Fruit fly (Drosophila melanogaster) whole organism, prepupa: Measurements from ENCODE around the gene CG31141.

ENCODE experiments used
- CG10631 ChIP-seq: fragments of 200-800 bp; sonication (Bioruptor generic); optimal IDR thresholded peaks from 2 replicates; lab custom pipeline; 2016; ENCODE audit warnings: missing biosample characterization, missing genetic modification characterization
- CG10669 ChIP-seq: fragments of 200-800 bp; sonication (Bioruptor generic); optimal IDR thresholded peaks from 3 replicates; lab custom pipeline; 2018; ENCODE audit warnings: missing biosample characterization, mild to moderate bottlenecking, missing genetic modification characterization, moderate library complexity
- CG15336 ChIP-seq: fragments of 200-800 bp; sonication (Bioruptor generic); IDR thresholded peaks from 2 replicates; pipeline ENCODE4 v1.3.6; 2022; ENCODE audit warnings: missing biosample characterization, missing genetic modification characterization
- CG16779 ChIP-seq: fragments of 200-800 bp; sonication (Bioruptor generic); optimal IDR thresholded peaks from 3 replicates; lab custom pipeline; 2017; ENCODE audit warnings: missing biosample characterization, mild to moderate bottlenecking, missing genetic modification characterization
- CG3032 ChIP-seq: fragments of 200-800 bp; optimal IDR thresholded peaks from 2 replicates; lab custom pipeline; 2019; ENCODE audit warnings: missing biosample characterization, mild to moderate bottlenecking, missing genetic modification characterization, moderate library complexity
- CG31627 ChIP-seq: fragments of 200-800 bp; sonication (Bioruptor generic); optimal IDR thresholded peaks from 3 replicates; lab custom pipeline; 2016; ENCODE audit warnings: missing biosample characterization, missing genetic modification characterization
- CG3919 ChIP-seq: fragments of 200-800 bp; sonication (Bioruptor generic); optimal IDR thresholded peaks from 3 replicates; lab custom pipeline; 2016; ENCODE audit warnings: missing biosample characterization, missing genetic modification characterization
- CG4318 ChIP-seq: fragments of 200-800 bp; sonication (Bioruptor generic); optimal IDR thresholded peaks from 3 replicates; lab custom pipeline; 2017; ENCODE audit warnings: missing biosample characterization, mild to moderate bottlenecking, missing genetic modification characterization
- CG6163 ChIP-seq: fragments of 200-800 bp; sonication (Bioruptor generic); IDR thresholded peaks from 3 replicates; pipeline ENCODE4 v1.3.6; 2022; ENCODE audit warnings: missing biosample characterization, missing genetic modification characterization
- CG6276 ChIP-seq: fragments of 200-800 bp; sonication (Bioruptor generic); optimal IDR thresholded peaks from 2 replicates; lab custom pipeline; 2017; ENCODE audit warnings: missing biosample characterization, mild to moderate bottlenecking, missing genetic modification characterization
- CG6792 ChIP-seq: fragments of 200-800 bp; sonication (Bioruptor generic); optimal IDR thresholded peaks from 3 replicates; lab custom pipeline; 2016; ENCODE audit warnings: missing biosample characterization, missing genetic modification characterization
- CG6808 ChIP-seq: fragments of 200-800 bp; sonication (Bioruptor generic); optimal IDR thresholded peaks from 3 replicates; lab custom pipeline; 2017; ENCODE audit warnings: missing biosample characterization, missing genetic modification characterization, mild to moderate bottlenecking, moderate library complexity, missing genetic modification reagents
- CG6854 ChIP-seq: fragments of 200-800 bp; sonication (Bioruptor generic); optimal IDR thresholded peaks from 2 replicates; lab custom pipeline; 2017; ENCODE audit warnings: missing biosample characterization, mild to moderate bottlenecking, missing genetic modification characterization
- CG7368 ChIP-seq: fragments of 200-800 bp; sonication (Bioruptor generic); optimal IDR thresholded peaks from 3 replicates; lab custom pipeline; 2016; ENCODE audit warnings: missing biosample characterization, missing genetic modification characterization
- CG8119 ChIP-seq: fragments of 200-800 bp; sonication (Bioruptor generic); IDR thresholded peaks from 3 replicates; pipeline ENCODE4 v1.3.6; 2022; ENCODE audit warnings: missing biosample characterization, missing genetic modification characterization
- CG8319 ChIP-seq: fragments of 200-800 bp; sonication (Bioruptor generic); optimal IDR thresholded peaks from 3 replicates; lab custom pipeline; 2016; ENCODE audit warnings: missing biosample characterization, missing genetic modification characterization
- CG8632 ChIP-seq: fragments of 200-800 bp; sonication (Bioruptor generic); optimal IDR thresholded peaks from 3 replicates; lab custom pipeline; 2016; ENCODE audit warnings: missing biosample characterization, missing genetic modification characterization
- CG9139 ChIP-seq: fragments of 200-800 bp; sonication (Bioruptor generic); optimal IDR thresholded peaks from 3 replicates; lab custom pipeline; 2017; ENCODE audit warnings: missing biosample characterization, mild to moderate bottlenecking, missing genetic modification characterization
- Eip75B ChIP-seq: fragments of 200-800 bp; sonication (Bioruptor generic); optimal IDR thresholded peaks from 3 replicates; lab custom pipeline; 2016; ENCODE audit warnings: missing biosample characterization, missing genetic modification characterization
- Eip78C ChIP-seq: fragments of 200-800 bp; sonication (Bioruptor generic); peaks from one replicate; lab custom pipeline; 2016; ENCODE audit warnings: missing biosample characterization, missing genetic modification characterization
- Eip93F ChIP-seq: fragments of 200-800 bp; sonication (Bioruptor generic); optimal IDR thresholded peaks from 2 replicates; lab custom pipeline; 2016; ENCODE audit warnings: missing biosample characterization, mild to moderate bottlenecking, missing genetic modification characterization
- Ets21C ChIP-seq: fragments of 200-800 bp; sonication (Bioruptor generic); optimal IDR thresholded peaks from 3 replicates; lab custom pipeline; 2016; ENCODE audit warnings: missing biosample characterization, missing genetic modification characterization
- Ets96B ChIP-seq: fragments of 200-800 bp; optimal IDR thresholded peaks from 2 replicates; lab custom pipeline; 2019; ENCODE audit warnings: missing biosample characterization, mild to moderate bottlenecking, missing genetic modification characterization, moderate library complexity
- Gug ChIP-seq: fragments of 200-800 bp; sonication (Bioruptor generic); IDR thresholded peaks from 2 replicates; pipeline ENCODE4 v1.3.6; 2022; ENCODE audit warnings: missing biosample characterization, missing genetic modification characterization
- Hr38 ChIP-seq: sonication (Bioruptor generic); optimal IDR thresholded peaks from 2 replicates; lab custom pipeline; 2016; ENCODE audit warnings: missing biosample characterization, missing genetic modification characterization
- Hr39 ChIP-seq: fragments of 200-800 bp; sonication (Bioruptor generic); optimal IDR thresholded peaks from 2 replicates; lab custom pipeline; 2016; ENCODE audit warnings: missing biosample characterization, missing genetic modification characterization
- Hr4 ChIP-seq: fragments of 200-800 bp; sonication (Bioruptor generic); optimal IDR thresholded peaks from 3 replicates; lab custom pipeline; 2016; ENCODE audit warnings: missing biosample characterization, missing genetic modification characterization
- Lpt ChIP-seq: fragments of 200-800 bp; sonication (Bioruptor generic); optimal IDR thresholded peaks from 3 replicates; lab custom pipeline; 2016; ENCODE audit warnings: missing biosample characterization, missing genetic modification characterization
- Met ChIP-seq: fragments of 200-800 bp; sonication (Bioruptor generic); optimal IDR thresholded peaks from 3 replicates; lab custom pipeline; 2016; ENCODE audit warnings: missing biosample characterization, missing genetic modification characterization
- OdsH ChIP-seq: fragments of 200-800 bp; sonication (Bioruptor generic); optimal IDR thresholded peaks from 3 replicates; lab custom pipeline; 2016; ENCODE audit warnings: missing biosample characterization, missing genetic modification characterization
- Smox ChIP-seq: fragments of 200-800 bp; sonication (Bioruptor generic); optimal IDR thresholded peaks from 3 replicates; lab custom pipeline; 2016; ENCODE audit warnings: missing biosample characterization, missing genetic modification characterization
- Sox102F ChIP-seq: fragments of 200-800 bp; sonication (Bioruptor generic); optimal IDR thresholded peaks from 2 replicates; lab custom pipeline; 2016; ENCODE audit warnings: missing biosample characterization, mild to moderate bottlenecking, missing genetic modification characterization
- Sox14 ChIP-seq: fragments of 200-800 bp; sonication (Bioruptor generic); optimal IDR thresholded peaks from 3 replicates; lab custom pipeline; 2016; ENCODE audit warnings: missing biosample characterization, missing genetic modification characterization
- Sox15 ChIP-seq: fragments of 200-800 bp; sonication (Bioruptor generic); optimal IDR thresholded peaks from 3 replicates; lab custom pipeline; 2016; ENCODE audit warnings: missing biosample characterization, missing genetic modification characterization
- achi ChIP-seq: fragments of 200-800 bp; sonication (Bioruptor generic); optimal IDR thresholded peaks from 3 replicates; lab custom pipeline; 2016; ENCODE audit warnings: missing biosample characterization, missing genetic modification characterization
- acj6 ChIP-seq: fragments of 200-800 bp; sonication (Bioruptor generic); optimal IDR thresholded peaks from 3 replicates; lab custom pipeline; 2016; ENCODE audit warnings: missing biosample characterization, missing genetic modification characterization
- dsx ChIP-seq: fragments of 200-800 bp; optimal IDR thresholded peaks from 3 replicates; lab custom pipeline; 2019; ENCODE audit warnings: missing biosample characterization, mild to moderate bottlenecking, missing genetic modification characterization, moderate library complexity; ENCODE audit not compliant: poor library complexity, severe bottlenecking
- eg ChIP-seq: fragments of 200-800 bp; sonication (Bioruptor generic); IDR thresholded peaks from 3 replicates; pipeline ENCODE4 v1.3.6; 2022; ENCODE audit warnings: missing biosample characterization, missing genetic modification characterization
- esn ChIP-seq: fragments of 200-800 bp; sonication (Bioruptor generic); optimal IDR thresholded peaks from 2 replicates; lab custom pipeline; 2016; ENCODE audit warnings: missing biosample characterization, mild to moderate bottlenecking, missing genetic modification characterization, moderate library complexity
- fd59A ChIP-seq: fragments of 200-800 bp; sonication (Bioruptor generic); optimal IDR thresholded peaks from 2 replicates; lab custom pipeline; 2017; ENCODE audit warnings: missing biosample characterization, mild to moderate bottlenecking, missing genetic modification characterization, missing genetic modification reagents
- fd85E ChIP-seq: fragments of 200-800 bp; sonication (Bioruptor generic); optimal IDR thresholded peaks from 3 replicates; lab custom pipeline; 2016; ENCODE audit warnings: missing biosample characterization, missing genetic modification characterization
- fkh ChIP-seq: fragments of 200-800 bp; sonication (Bioruptor generic); optimal IDR thresholded peaks from 3 replicates; lab custom pipeline; 2017; ENCODE audit warnings: missing biosample characterization, mild to moderate bottlenecking, missing genetic modification characterization, moderate library complexity
- pdm3 ChIP-seq: fragments of 200-800 bp; sonication (Bioruptor generic); optimal IDR thresholded peaks from 3 replicates; lab custom pipeline; 2016; ENCODE audit warnings: missing biosample characterization, missing genetic modification characterization
- salr ChIP-seq, 2 experiments: fragments of 200-800 bp; sonication (Bioruptor generic); optimal IDR thresholded peaks; 3 replicates each; lab custom pipeline; 2016 to 2018; ENCODE audit warnings: missing biosample characterization in 2 of 2, missing genetic modification characterization in 2 of 2, mild to moderate bottlenecking in 1 of 2
- ss ChIP-seq, 2 experiments: fragments of 200-800 bp; sonication (Bioruptor generic); optimal IDR thresholded peaks; 2 replicates in 1 of 2; 3 replicates in 1 of 2; lab custom pipeline; 2017 to 2018; ENCODE audit warnings: mild to moderate bottlenecking in 2 of 2, missing biosample characterization in 2 of 2, missing genetic modification characterization in 2 of 2, moderate library complexity in 1 of 2
- svp ChIP-seq: fragments of 200-800 bp; sonication (Bioruptor generic); peaks from one replicate; lab custom pipeline; 2016; ENCODE audit warnings: missing biosample characterization, missing genetic modification characterization
- topi ChIP-seq: fragments of 200-800 bp; sonication (Bioruptor generic); optimal IDR thresholded peaks from 3 replicates; lab custom pipeline; 2016; ENCODE audit warnings: missing biosample characterization, missing genetic modification characterization
- vri ChIP-seq: fragments of 200-800 bp; sonication (Bioruptor generic); optimal IDR thresholded peaks from 3 replicates; lab custom pipeline; 2016; ENCODE audit warnings: missing biosample characterization, mild to moderate bottlenecking, missing genetic modification characterization

CG31141 gene

dm6 chr3R:23877606-23878317 lies 45.3 kb upstream of the CG31141 start (continued):
- TF ChIP-seq CG6808 (GFP tag; lab: Kevin White, UChicago) (no peak), ss (GFP tag; optimal IDR thresholded peaks at IDR 0.05; lab: Kevin White, UChicago) (peak; percentile 65 to 66), Met (GFP tag; lab: Kevin White, UChicago) (no peak), salr (GFP tag; optimal IDR thresholded peaks at IDR 0.05; lab: Kevin White, UChicago) (peak in 1 of 2 experiments; percentile 23), esn (no peak), Gug (GFP tag; lab: Robert Waterston, UW) (no peak), CG31627 (GFP tag; lab: Kevin White, UChicago) (no peak), OdsH (GFP tag; lab: Kevin White, UChicago) (no peak), Smox (GFP tag; lab: Kevin White, UChicago) (no peak), CG6854 (GFP tag; lab: Kevin White, UChicago) (peak; percentile 4), svp (GFP tag; lab: Kevin White, UChicago) (peak; percentile 92), Eip75B (no peak), Hr4 (GFP tag; lab: Kevin White, UChicago) (no peak), CG3919 (GFP tag; lab: Kevin White, UChicago) (no peak), fd85E (GFP tag; lab: Kevin White, UChicago) (no peak), Sox102F (GFP tag; lab: Kevin White, UChicago) (no peak), CG6792 (no peak), acj6 (no peak), Hr39 (no peak), CG8632 (GFP tag; lab: Kevin White, UChicago) (no peak), CG3032 (no peak), Lpt (GFP tag; lab: Kevin White, UChicago) (no peak), Sox15 (GFP tag; lab: Kevin White, UChicago) (no peak), CG6163 (GFP tag; lab: Robert Waterston, UW) (peak; percentile 49), eg (GFP tag; lab: Robert Waterston, UW) (peak; percentile 25; the same call in 1 of the 3 replicates), Eip78C (GFP tag; lab: Kevin White, UChicago) (no peak), vri (GFP tag; lab: Kevin White, UChicago) (no peak), fd59A (GFP tag; lab: Kevin White, UChicago) (no peak), CG7368 (GFP tag; lab: Kevin White, UChicago) (no peak), dsx (GFP tag; lab: Kevin White, UChicago) (peak; percentile 98), fkh (GFP tag; lab: Kevin White, UChicago) (peak; percentile 62), Ets21C (GFP tag; lab: Kevin White, UChicago) (no peak), Eip93F (no peak)

dm6 chr3R:23878318-23878799 lies 44.7 kb upstream of the CG31141 start:
- TF ChIP-seq acj6 = peak; percentile 30
- peak; percentile 71 for TF ChIP-seq CG4318
- TF ChIP-seq CG3032 = peak; percentile 52
- TF ChIP-seq OdsH (GFP tag; lab: Kevin White, UChicago) = peak; percentile 65
- peak; percentile 41 for TF ChIP-seq achi (GFP tag; lab: Kevin White, UChicago)
- no peak for TF ChIP-seq Hr39
- peak; percentile 22 for TF ChIP-seq Sox15 (GFP tag; lab: Kevin White, UChicago)
- TF ChIP-seq CG15336 = peak; percentile 44; the same call in 1 of the 2 replicates
- TF ChIP-seq CG7368 (GFP tag; lab: Kevin White, UChicago) = peak; percentile 8
- TF ChIP-seq topi (GFP tag; lab: Kevin White, UChicago) = peak; percentile 24
- peak; percentile 86 for TF ChIP-seq Eip78C (GFP tag; lab: Kevin White, UChicago)
- no peak for TF ChIP-seq CG9139 (GFP tag; lab: Kevin White, UChicago)
- TF ChIP-seq CG6792 = peak; percentile 20
- TF ChIP-seq CG6808 (GFP tag; lab: Kevin White, UChicago) = peak; percentile 60
- TF ChIP-seq CG16779 (tag; lab: Kevin White, UChicago) = no peak
- TF ChIP-seq esn = peak; percentile 8
- no peak for TF ChIP-seq Hr38 (GFP tag; lab: Kevin White, UChicago)
- TF ChIP-seq CG6276 = peak; percentile 20
- TF ChIP-seq Sox14 (GFP tag; lab: Kevin White, UChicago) = peak; percentile 51
- TF ChIP-seq Ets96B (tag; lab: Kevin White, UChicago) = peak; percentile 74
- TF ChIP-seq CG10631 (GFP tag; lab: Kevin White, UChicago) = peak; percentile 64
- TF ChIP-seq ss (GFP tag; optimal IDR thresholded peaks at IDR 0.05; lab: Kevin White, UChicago) = peak in 1 of 2 experiments; percentile 11
- no peak for TF ChIP-seq CG3919 (GFP tag; lab: Kevin White, UChicago)
- TF ChIP-seq Eip75B = peak; percentile 34
- peak; percentile 52 for TF ChIP-seq CG10669 (GFP tag; lab: Kevin White, UChicago)
- TF ChIP-seq CG8319 (GFP tag; lab: Kevin White, UChicago) = no peak
- TF ChIP-seq pdm3 (GFP tag; lab: Kevin White, UChicago) = peak; percentile 49
- TF ChIP-seq CG8119 = peak; percentile 70
- peak; percentile 25 for TF ChIP-seq Lpt (GFP tag; lab: Kevin White, UChicago)
